Worm (Caenorhabditis elegans) whole organism, young adult: ENCODE results near the gene R13H9.6.
"Not testable (repeated sequence)": the region's sequence is repeated elsewhere in the genome, so short reads cannot be mapped to it uniquely, and the experiment has no call there.

Source experiments
- B0019.2 ChIP-seq: fragments of 200-800 bp; sonication (Bioruptor generic); conservative IDR thresholded peaks from 2 replicates; pipeline ENCODE4 v1.3.6; 2022; ENCODE audit warnings: missing genetic modification reagents, missing genetic modification characterization, missing compliant biosample characterization
- B0035.1 ChIP-seq: sonication (generic microtip); optimal IDR thresholded peaks from 2 replicates; lab custom pipeline; 2016; ENCODE audit warnings: missing genetic modification characterization, mild to moderate bottlenecking, missing compliant biosample characterization, missing genotype, missing genetic modification reagents
- B0336.3 ChIP-seq: fragments of 200-800 bp; sonication (Bioruptor generic); IDR thresholded peaks from 2 replicates; pipeline ENCODE4 v1.3.6; 2022; ENCODE audit warnings: missing genetic modification characterization, missing compliant biosample characterization
- D2030.7 ChIP-seq: fragments of 200-800 bp; sonication (Bioruptor generic); IDR thresholded peaks from 2 replicates; pipeline ENCODE4 v1.3.6; 2022; ENCODE audit warnings: missing genetic modification reagents, missing genetic modification characterization, missing compliant biosample characterization
- F23B12.7 ChIP-seq: sonication (generic microtip); optimal IDR thresholded peaks from 2 replicates; lab custom pipeline; 2017; ENCODE audit warnings: missing genetic modification characterization, mild to moderate bottlenecking, missing compliant biosample characterization, antibody characterized with exemption, moderate library complexity; ENCODE audit not compliant: insufficient read depth
- F33H1.4 ChIP-seq: fragments of 200-800 bp; sonication (Bioruptor generic); IDR thresholded peaks from 2 replicates; pipeline ENCODE4 v1.3.6; 2022; ENCODE audit warnings: missing genetic modification reagents, missing genetic modification characterization, missing compliant biosample characterization
- F37B4.10 ChIP-seq: fragments of 200-800 bp; sonication (Bioruptor generic); IDR thresholded peaks from 2 replicates; pipeline ENCODE4 v1.3.6; 2022; ENCODE audit warnings: missing genetic modification characterization, missing compliant biosample characterization
- F39B2.1 ChIP-seq: fragments of 200-800 bp; sonication (Bioruptor generic); IDR thresholded peaks from 2 replicates; pipeline ENCODE4 v1.3.6; 2022; ENCODE audit warnings: missing genetic modification reagents, missing genetic modification characterization, missing compliant biosample characterization
- K12H6.12 ChIP-seq: fragments of 200-800 bp; sonication (Bioruptor generic); optimal IDR thresholded peaks from 2 replicates; lab custom pipeline; 2018; ENCODE audit warnings: mild to moderate bottlenecking, missing genetic modification characterization, missing compliant biosample characterization
- T07F8.4 ChIP-seq: sonication (generic microtip); optimal IDR thresholded peaks from 2 replicates; lab custom pipeline; 2016; ENCODE audit warnings: mild to moderate bottlenecking, missing genetic modification characterization, moderate library complexity, missing compliant biosample characterization
- T26A5.8 ChIP-seq: sonication (generic microtip); optimal IDR thresholded peaks from 2 replicates; lab custom pipeline; 2016; ENCODE audit warnings: missing genetic modification characterization, missing compliant biosample characterization
- Y53G8AR.9 ChIP-seq: fragments of 200-800 bp; sonication (Bioruptor generic); conservative IDR thresholded peaks from 2 replicates; pipeline ENCODE4 v1.3.6; 2022; ENCODE audit warnings: missing genetic modification reagents, missing genetic modification characterization, missing compliant biosample characterization
- attf-6 ChIP-seq: fragments of 200-800 bp; sonication (Bioruptor generic); IDR thresholded peaks from 2 replicates; pipeline ENCODE4 v1.3.6; 2022; ENCODE audit warnings: missing genetic modification reagents, missing genetic modification characterization, missing compliant biosample characterization
- bed-2 ChIP-seq: fragments of 200-800 bp; sonication (Bioruptor generic); IDR thresholded peaks from 2 replicates; pipeline ENCODE4 v1.3.6; 2022; ENCODE audit warnings: missing genetic modification reagents, missing genetic modification characterization, missing compliant biosample characterization
- cebp-1 ChIP-seq, 2 experiments: fragments of 200-800 bp in 1 of 2; sonication (Bioruptor generic) in 1 of 2; sonication (generic microtip) in 1 of 2; IDR thresholded peaks in 1 of 2; optimal IDR thresholded peaks in 1 of 2; 2 replicates each; pipeline versions ENCODE4 v1.3.6 to Lab custom; 2017 to 2022; ENCODE audit warnings: missing compliant biosample characterization in 2 of 2, missing genetic modification characterization in 2 of 2, mild to moderate bottlenecking in 1 of 2, missing genetic modification reagents in 1 of 2, moderate library complexity in 1 of 2
- cebp-2 ChIP-seq: fragments of 200-800 bp; sonication (Bioruptor generic); IDR thresholded peaks from 2 replicates; pipeline ENCODE4 v1.3.6; 2022; ENCODE audit warnings: missing genetic modification characterization, missing compliant biosample characterization
- ceh-79 ChIP-seq: sonication (generic microtip); optimal IDR thresholded peaks from 2 replicates; lab custom pipeline; 2017; ENCODE audit warnings: mild to moderate bottlenecking, missing genetic modification characterization, missing compliant biosample characterization
- die-1 ChIP-seq: sonication (generic microtip); optimal IDR thresholded peaks from 2 replicates; lab custom pipeline; 2016; ENCODE audit warnings: missing genotype, mild to moderate bottlenecking, missing genetic modification characterization, missing compliant biosample characterization
- dpl-1 ChIP-seq: fragments of 150-350 bp; optimal IDR thresholded peaks from 2 replicates; lab custom pipeline; 2014; ENCODE audit warnings: missing biosample characterization, missing genetic modification reagents, missing genetic modification characterization
- egrh-3 ChIP-seq: fragments of 200-800 bp; sonication (Bioruptor generic); IDR thresholded peaks from 2 replicates; pipeline ENCODE4 v1.3.6; 2022; ENCODE audit warnings: missing genetic modification reagents, missing genetic modification characterization, missing compliant biosample characterization
- ets-4 ChIP-seq: fragments of 200-800 bp; sonication (Bioruptor generic); optimal IDR thresholded peaks from 2 replicates; lab custom pipeline; 2018; ENCODE audit warnings: mild to moderate bottlenecking, missing genetic modification characterization, missing compliant biosample characterization
- fkh-3 ChIP-seq: sonication (generic microtip); optimal IDR thresholded peaks from 2 replicates; lab custom pipeline; 2016; ENCODE audit warnings: mild to moderate bottlenecking, missing genetic modification characterization, missing compliant biosample characterization
- hlh-12 ChIP-seq: sonication (generic microtip); optimal IDR thresholded peaks from 2 replicates; lab custom pipeline; 2016; ENCODE audit warnings: missing genetic modification characterization, missing compliant biosample characterization
- hlh-26 ChIP-seq: fragments of 200-800 bp; sonication (Bioruptor generic); conservative IDR thresholded peaks from 2 replicates; pipeline ENCODE4 v1.3.6; 2022; ENCODE audit warnings: missing genetic modification reagents, missing genetic modification characterization, missing compliant biosample characterization
- lin-54 ChIP-seq: fragments of 200-800 bp; sonication (Bioruptor generic); optimal IDR thresholded peaks from 2 replicates; lab custom pipeline; 2018; ENCODE audit warnings: mild to moderate bottlenecking, missing genetic modification characterization, missing compliant biosample characterization
- lsl-1 ChIP-seq: fragments of 200-800 bp; sonication (Bioruptor generic); optimal IDR thresholded peaks from 2 replicates; lab custom pipeline; 2018; ENCODE audit warnings: mild to moderate bottlenecking, missing genetic modification characterization, moderate library complexity, missing compliant biosample characterization
- madf-10 ChIP-seq: sonication (generic microtip); optimal IDR thresholded peaks from 2 replicates; lab custom pipeline; 2016; ENCODE audit warnings: mild to moderate bottlenecking, missing genetic modification characterization, missing compliant biosample characterization
- madf-6 ChIP-seq: fragments of 200-800 bp; sonication (Bioruptor generic); IDR thresholded peaks from 2 replicates; pipeline ENCODE4 v1.3.6; 2022; ENCODE audit warnings: missing genetic modification reagents, missing genetic modification characterization, missing compliant biosample characterization
- mel-28 ChIP-seq: sonication (generic microtip); optimal IDR thresholded peaks from 2 replicates; lab custom pipeline; 2016; ENCODE audit warnings: borderline replicate concordance, mild to moderate bottlenecking, missing genetic modification characterization, missing compliant biosample characterization
- mes-4 ChIP-seq: sonication (generic microtip); optimal IDR thresholded peaks from 2 replicates; lab custom pipeline; 2016; ENCODE audit warnings: missing genotype, missing genetic modification characterization, missing compliant biosample characterization
- pbrm-1 ChIP-seq: fragments of 200-800 bp; sonication (Bioruptor generic); IDR thresholded peaks from 2 replicates; pipeline ENCODE4 v1.3.6; 2022; ENCODE audit warnings: missing genetic modification reagents, missing genetic modification characterization, missing compliant biosample characterization
- rec-8 ChIP-seq, 2 experiments: sonication (generic microtip); optimal IDR thresholded peaks; 2 replicates each; lab custom pipeline; 2016; ENCODE audit warnings: mild to moderate bottlenecking in 2 of 2, missing genetic modification characterization in 2 of 2, missing genetic modification reagents in 2 of 2, missing genotype in 2 of 2, missing biosample characterization in 1 of 2, missing compliant biosample characterization in 1 of 2, moderate library complexity in 1 of 2
- repo-1 ChIP-seq: sonication (generic microtip); optimal IDR thresholded peaks from 2 replicates; lab custom pipeline; 2017; ENCODE audit warnings: mild to moderate bottlenecking, missing genetic modification characterization, missing compliant biosample characterization
- sea-2 ChIP-seq: fragments of 200-800 bp; sonication (Bioruptor generic); IDR thresholded peaks from 2 replicates; pipeline ENCODE4 v1.3.6; 2022; ENCODE audit warnings: missing genetic modification characterization, missing compliant biosample characterization
- unc-62 ChIP-seq: fragments of 150-350 bp; optimal IDR thresholded peaks from 2 replicates; lab custom pipeline; 2014; ENCODE audit warnings: missing biosample characterization, missing genetic modification reagents, missing genetic modification characterization
- ztf-18 ChIP-seq: sonication (generic microtip); optimal IDR thresholded peaks from 2 replicates; lab custom pipeline; 2016; ENCODE audit warnings: missing genotype, mild to moderate bottlenecking, missing genetic modification characterization, missing compliant biosample characterization

The R13H9.6 gene

ce11 chrIV:5068541-5068940 is at the start of gene R13H9.6, which contains the start of gene rmd-6:
Gene R13H9.6, minus strand, starts transcription at chrIV:5068641.
Gene rmd-6, plus strand, starts transcription at chrIV:5068845.
- not testable (repeated sequence) for TF ChIP-seq mel-28 (tag; lab: Kevin White, UChicago); egrh-3 (GFP tag; lab: Robert Waterston, UW); cebp-1 (GFP tag; IDR thresholded peaks at IDR 0.05; lab: Robert Waterston, UW); cebp-1 (tag; optimal IDR thresholded peaks at IDR 0.05; lab: Kevin White, UChicago)
- TF ChIP-seq, all 124 proteins: peak for 0; not testable (repeated sequence) for 124

ce11 chrIV:5111533-5111932 is 43.1 kb upstream of the R13H9.6 start, which contains the start of gene AC7.3:
Gene AC7.3, plus strand, starts transcription at chrIV:5111833.
- TF ChIP-seq pbrm-1 (GFP tag; lab: Robert Waterston, UW) (no peak), die-1 (tag; lab: Kevin White, UChicago) (no peak), bed-2 (GFP tag; lab: Robert Waterston, UW) (no peak)

ce11 chrIV:5110391-5110930 is 42.0 kb upstream of the R13H9.6 start:
- TF ChIP-seq repo-1 (tag; lab: Kevin White, UChicago), result no peak
- TF ChIP-seq madf-10, result no peak
- no peak for TF ChIP-seq rec-8 (tag; optimal IDR thresholded peaks at IDR 0.05; lab: Kevin White, UChicago)
- TF ChIP-seq B0035.1, result no peak
- no peak for TF ChIP-seq dpl-1 (GFP tag; lab: Kevin White, UChicago)
- no peak for TF ChIP-seq ztf-18 (tag; lab: Kevin White, UChicago)
- no peak for TF ChIP-seq ets-4 (GFP tag; lab: Kevin White, UChicago)
- no peak for TF ChIP-seq sea-2 (GFP tag; lab: Robert Waterston, UW)
- TF ChIP-seq hlh-26 (GFP tag; lab: Robert Waterston, UW), result no peak
- no peak for TF ChIP-seq lin-54 (GFP tag; lab: Kevin White, UChicago)
- TF ChIP-seq Y53G8AR.9 (GFP tag; lab: Robert Waterston, UW), result no peak
- no peak for TF ChIP-seq B0019.2 (GFP tag; lab: Robert Waterston, UW)
- TF ChIP-seq unc-62, result no peak

ce11 chrIV:5109943-5110342 is 41.5 kb upstream of the R13H9.6 start:
- TF ChIP-seq madf-6 (no peak), fkh-3 (tag; lab: Kevin White, UChicago) (no peak), F33H1.4 (GFP tag; lab: Robert Waterston, UW) (no peak), T07F8.4 (tag; lab: Kevin White, UChicago) (no peak), hlh-12 (tag; lab: Kevin White, UChicago) (no peak), cebp-2 (GFP tag; lab: Robert Waterston, UW) (no peak), F39B2.1 (GFP tag; lab: Robert Waterston, UW) (no peak), T26A5.8 (tag; lab: Kevin White, UChicago) (no peak), lsl-1 (GFP tag; lab: Kevin White, UChicago) (no peak)

ce11 chrIV:5108971-5109370 is 40.5 kb upstream of the R13H9.6 start:
- TF ChIP-seq B0336.3 (no peak), mes-4 (tag; lab: Kevin White, UChicago) (no peak), F37B4.10 (GFP tag; lab: Robert Waterston, UW) (no peak), K12H6.12 (no peak), ceh-79 (tag; lab: Kevin White, UChicago) (no peak), F23B12.7 (no peak), attf-6 (GFP tag; lab: Robert Waterston, UW) (no peak), D2030.7 (no peak)
